Fruit fly (Drosophila melanogaster) whole organism, prepupa: ENCODE measurements around the gene Edg78E.

ENCODE experiments used
- CG10669 ChIP-seq: fragments of 200-800 bp; sonication (Bioruptor generic); optimal IDR thresholded peaks from 3 replicates; lab custom pipeline; 2018; ENCODE audit warnings: missing biosample characterization, mild to moderate bottlenecking, missing genetic modification characterization, moderate library complexity
- Hr39 ChIP-seq: fragments of 200-800 bp; sonication (Bioruptor generic); optimal IDR thresholded peaks from 2 replicates; lab custom pipeline; 2016; ENCODE audit warnings: missing biosample characterization, missing genetic modification characterization

- TF ChIP-seq Hr39 (peak; percentile 62), CG10669 (GFP tag; lab: Kevin White, UChicago) (no peak)
Observed at dm6 chr3L:21276296-21277257, 21.0 kb downstream of the Edg78E start.
